Worm (Caenorhabditis elegans): ENCODE data around the gene ZK418.11.
A peak's percentile ranks its signal among the peaks of the same experiment; 100 is the strongest.

Gene ZK418.11

ce11 chrIII:7141285-7141715 is 41.2 kb downstream of the ZK418.11 start (continued):
- TF ChIP-seq rpc-1 (optimal IDR thresholded peaks at IDR 0.05), result no peak
- peak; percentile 9 for TF ChIP-seq rpc-1 (tag; optimal IDR thresholded peaks at IDR 0.05)
- TF ChIP-seq cebp-1 (GFP tag; IDR thresholded peaks at IDR 0.05), result no peak
- TF ChIP-seq cebp-1 (tag; optimal IDR thresholded peaks at IDR 0.05), result peak; percentile 64
- no peak for TF ChIP-seq K11D2.4 (GFP tag; IDR thresholded peaks at IDR 0.05)
- TF ChIP-seq nfya-1 (tag; optimal IDR thresholded peaks at IDR 0.05; ENCODE audit: borderline replicate concordance, insufficient read depth), result no peak
- peak; percentile 92 for TF ChIP-seq fkh-3 (tag; optimal IDR thresholded peaks at IDR 0.05)
- peak; percentile 6 for TF ChIP-seq mxl-1 (tag; optimal IDR thresholded peaks at IDR 0.05)
- TF ChIP-seq lin-40 (tag; optimal IDR thresholded peaks at IDR 0.05), result peak; percentile 43

DNA sequence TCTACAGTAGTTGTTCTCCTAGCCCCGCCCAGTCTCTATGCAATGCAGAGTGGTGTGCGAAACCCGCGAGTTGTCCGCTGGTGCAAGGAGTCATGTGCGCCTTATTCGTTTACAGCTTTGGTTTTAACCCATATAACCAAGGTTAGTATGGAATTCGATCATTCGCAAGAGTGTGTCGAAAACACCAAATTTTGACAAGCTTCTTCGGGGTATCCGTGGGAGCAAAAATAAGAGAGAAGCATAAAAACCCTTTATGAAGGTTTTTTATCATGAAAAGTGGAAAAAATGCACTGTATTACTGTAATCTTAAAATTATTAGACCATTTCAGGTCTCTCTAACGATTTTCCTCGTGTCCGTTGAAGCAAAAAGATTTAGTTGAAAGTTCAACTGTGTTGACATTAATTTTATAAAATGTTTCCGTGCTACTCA is 42.1 kb downstream of the ZK418.11 start:
- peak; percentile 95 for TF ChIP-seq snpc-3.4 (tag; optimal IDR thresholded peaks at IDR 0.05)
- no peak for TF ChIP-seq mxl-1 (tag; optimal IDR thresholded peaks at IDR 0.05)
- TF ChIP-seq hsf-1 (GFP tag; IDR thresholded peaks at IDR 0.05), result peak; percentile 56
- peak in 1 of 2 experiments; percentile 44 for TF ChIP-seq rec-8 (tag; optimal IDR thresholded peaks at IDR 0.05)
- no peak for TF ChIP-seq F23B12.7 (tag; optimal IDR thresholded peaks at IDR 0.05; ENCODE audit: insufficient read depth)
- no peak for TF ChIP-seq sdz-38 (tag; optimal IDR thresholded peaks at IDR 0.05)
- no peak for TF ChIP-seq hlh-26 (GFP tag; conservative IDR thresholded peaks at IDR 0.05)
- no peak for TF ChIP-seq ceh-58 (GFP tag; IDR thresholded peaks at IDR 0.05)
- no peak for TF ChIP-seq athp-1 (tag; optimal IDR thresholded peaks at IDR 0.05)
- no peak for TF ChIP-seq nhr-120 (GFP tag; IDR thresholded peaks at IDR 0.05)
- TF ChIP-seq lir-1 (GFP tag; conservative IDR thresholded peaks at IDR 0.05), result no peak
- TF ChIP-seq ets-4 (GFP tag; optimal IDR thresholded peaks at IDR 0.05), result no peak
- TF ChIP-seq hlh-12 (tag; optimal IDR thresholded peaks at IDR 0.05), result no peak
- TF ChIP-seq cebp-2 (GFP tag; IDR thresholded peaks at IDR 0.05), result no peak
- no peak for TF ChIP-seq lin-40 (tag; optimal IDR thresholded peaks at IDR 0.05)
- 0 out of 2 replicates have a peak, but pooled peaks have one; percentile 49 for TF ChIP-seq ceh-40 (GFP tag; IDR thresholded peaks at IDR 0.05)
- peak; percentile 77; the same call in 1 of the 2 replicates for TF ChIP-seq madf-3 (GFP tag; IDR thresholded peaks at IDR 0.05)
- TF ChIP-seq egl-44 (GFP tag; IDR thresholded peaks at IDR 0.05), result no peak
- no peak for TF ChIP-seq gei-17 (GFP tag; optimal IDR thresholded peaks at IDR 0.05)
- no peak for TF ChIP-seq sea-2 (GFP tag; IDR thresholded peaks at IDR 0.05)
- TF ChIP-seq B0035.1 (tag; optimal IDR thresholded peaks at IDR 0.05), result no peak
- no peak for TF ChIP-seq egrh-3 (GFP tag; IDR thresholded peaks at IDR 0.05)
- peak; percentile 90 for TF ChIP-seq pbrm-1 (GFP tag; IDR thresholded peaks at IDR 0.05)
- TF ChIP-seq ceh-27 (GFP tag; optimal IDR thresholded peaks at IDR 0.05), result no peak
- TF ChIP-seq rpc-1 (optimal IDR thresholded peaks at IDR 0.05), result no peak
- TF ChIP-seq rpc-1 (tag; optimal IDR thresholded peaks at IDR 0.05), result peak; percentile 11
- TF ChIP-seq let-607 (tag; optimal IDR thresholded peaks at IDR 0.05), result no peak
- no peak for TF ChIP-seq bed-1 (GFP tag; IDR thresholded peaks at IDR 0.05)
- peak; percentile 78 for TF ChIP-seq dox-1 (GFP tag; IDR thresholded peaks at IDR 0.05)
- no peak for TF ChIP-seq Y79H2A.3 (GFP tag; conservative IDR thresholded peaks at IDR 0.05)
- peak; percentile 94 for TF ChIP-seq hmg-1.2 (GFP tag; IDR thresholded peaks at IDR 0.05)
- no peak for TF ChIP-seq zim-3 (tag; optimal IDR thresholded peaks at IDR 0.05)
- TF ChIP-seq sptf-2 (GFP tag; optimal IDR thresholded peaks at IDR 0.05), result no peak
- peak; percentile 63 for TF ChIP-seq lin-54 (GFP tag; optimal IDR thresholded peaks at IDR 0.05)
- no peak for TF ChIP-seq tbx-9 (tag; optimal IDR thresholded peaks at IDR 0.05; ENCODE audit: borderline replicate concordance)
- peak; percentile 56 for TF ChIP-seq F33H1.4 (GFP tag; IDR thresholded peaks at IDR 0.05)
- TF ChIP-seq ccch-3 (GFP tag; optimal IDR thresholded peaks at IDR 0.05), result no peak
- no peak for TF ChIP-seq ztf-3 (GFP tag; optimal IDR thresholded peaks at IDR 0.05)
- TF ChIP-seq snpc-4 (GFP tag; optimal IDR thresholded peaks at IDR 0.05), result peak; percentile 96
- peak; percentile 96 to 98 (median 97) for TF ChIP-seq snpc-4 (tag; optimal IDR thresholded peaks at IDR 0.05)
- peak; percentile 19 for TF ChIP-seq ama-1 (optimal IDR thresholded peaks at IDR 0.05)
- peak in 1 of 2 experiments; percentile 11 for TF ChIP-seq ama-1 (GFP tag; optimal IDR thresholded peaks at IDR 0.05)
- TF ChIP-seq C06A6.2 (GFP tag; conservative IDR thresholded peaks at IDR 0.05), result no peak
